Fruit fly (Drosophila melanogaster) whole organism, embryonic: ENCODE data around the gene mthl14.

Experiments
- Atf-2 ChIP-seq: fragments of 200-800 bp; sonication (Bioruptor generic); optimal IDR thresholded peaks from 2 replicates; lab custom pipeline; 2016; ENCODE audit warnings: missing biosample characterization, missing genetic modification characterization
- B-H2 ChIP-seq: fragments of 200-800 bp; sonication (Bioruptor generic); optimal IDR thresholded peaks from 2 replicates; lab custom pipeline; 2018; ENCODE audit warnings: missing biosample characterization, mild to moderate bottlenecking, missing genetic modification characterization
- CG1024 ChIP-seq: fragments of 200-800 bp; sonication (Bioruptor generic); IDR thresholded peaks from 2 replicates; pipeline ENCODE4 v1.3.6; 2022; ENCODE audit warnings: missing biosample characterization, missing genetic modification characterization
- CG11085 ChIP-seq: fragments of 200-800 bp; sonication (Bioruptor generic); IDR thresholded peaks from 2 replicates; pipeline ENCODE4 v1.3.6; 2022; ENCODE audit warnings: missing biosample characterization, missing genetic modification characterization
- CG11696 ChIP-seq: fragments of 200-800 bp; sonication (Bioruptor generic); IDR thresholded peaks from 2 replicates; pipeline ENCODE4 v1.3.6; 2022; ENCODE audit warnings: missing biosample characterization, missing genetic modification characterization
- CG11723 ChIP-seq: fragments of 200-800 bp; sonication (Bioruptor generic); optimal IDR thresholded peaks from 2 replicates; lab custom pipeline; 2017; ENCODE audit warnings: missing biosample characterization, mild to moderate bottlenecking, missing genetic modification characterization
- CG12155 ChIP-seq: fragments of 200-800 bp; sonication (Bioruptor generic); optimal IDR thresholded peaks from 3 replicates; lab custom pipeline; 2016; ENCODE audit warnings: missing biosample characterization, missing genetic modification characterization
- CG12659 ChIP-seq: fragments of 200-800 bp; sonication (Bioruptor generic); optimal IDR thresholded peaks from 3 replicates; lab custom pipeline; 2017; ENCODE audit warnings: mild to moderate bottlenecking, missing biosample characterization, missing genetic modification reagents, missing genetic modification characterization
- CG13287 ChIP-seq: fragments of 200-800 bp; sonication (Bioruptor generic); IDR thresholded peaks from 2 replicates; pipeline ENCODE4 v1.3.6; 2022; ENCODE audit warnings: missing biosample characterization, missing genetic modification characterization; ENCODE audit not compliant: partially characterized antibody
- CG15514 ChIP-seq: fragments of 200-800 bp; sonication (Bioruptor generic); optimal IDR thresholded peaks from 3 replicates; lab custom pipeline; 2017; ENCODE audit warnings: missing biosample characterization, missing genetic modification characterization, mild to moderate bottlenecking, moderate library complexity, missing genetic modification reagents
- CG15601 ChIP-seq: fragments of 200-800 bp; sonication (Bioruptor generic); optimal IDR thresholded peaks from 3 replicates; lab custom pipeline; 2019; ENCODE audit warnings: missing biosample characterization, mild to moderate bottlenecking, missing genetic modification characterization, moderate library complexity
- CG17359 ChIP-seq: fragments of 200-800 bp; sonication (Bioruptor generic); optimal IDR thresholded peaks from 3 replicates; lab custom pipeline; 2018; ENCODE audit warnings: missing biosample characterization, mild to moderate bottlenecking, missing genetic modification characterization, moderate library complexity
- CG17802 ChIP-seq: fragments of 200-800 bp; sonication (Bioruptor generic); optimal IDR thresholded peaks from 2 replicates; lab custom pipeline; 2018; ENCODE audit warnings: missing biosample characterization, mild to moderate bottlenecking, missing genetic modification characterization, moderate library complexity
- CG1792 ChIP-seq: fragments of 200-800 bp; sonication (Bioruptor generic); optimal IDR thresholded peaks from 2 replicates; lab custom pipeline; 2016; ENCODE audit warnings: missing biosample characterization, missing genetic modification characterization
- CG1832 ChIP-seq: fragments of 200-800 bp; sonication (Bioruptor generic); optimal IDR thresholded peaks from 2 replicates; lab custom pipeline; 2017; ENCODE audit warnings: missing biosample characterization, mild to moderate bottlenecking, missing genetic modification characterization, inconsistent platforms
- CG32532 ChIP-seq: fragments of 200-800 bp; sonication (Bioruptor generic); IDR thresholded peaks from 2 replicates; pipeline ENCODE4 v1.3.6; 2022; ENCODE audit warnings: missing biosample characterization, missing genetic modification characterization
- CG3407 ChIP-seq: fragments of 200-800 bp; sonication (Bioruptor generic); optimal IDR thresholded peaks from 2 replicates; lab custom pipeline; 2018; ENCODE audit warnings: missing biosample characterization, mild to moderate bottlenecking, missing genetic modification characterization
- CG42726 ChIP-seq: fragments of 200-800 bp; sonication (Bioruptor generic); IDR thresholded peaks from 2 replicates; pipeline ENCODE4 v1.3.6; 2022; ENCODE audit warnings: missing biosample characterization, missing genetic modification characterization; ENCODE audit not compliant: partially characterized antibody
- CG4282 ChIP-seq: fragments of 200-800 bp; sonication (Bioruptor generic); optimal IDR thresholded peaks from 2 replicates; lab custom pipeline; 2016; ENCODE audit warnings: missing biosample characterization, missing genetic modification characterization
- CG8944 ChIP-seq: fragments of 200-800 bp; sonication (Bioruptor generic); optimal IDR thresholded peaks from 3 replicates; lab custom pipeline; 2016; ENCODE audit warnings: missing biosample characterization, missing genetic modification characterization
- Deaf1 ChIP-seq: fragments of 200-800 bp; optimal IDR thresholded peaks from 3 replicates; lab custom pipeline; 2019; ENCODE audit warnings: missing biosample characterization, mild to moderate bottlenecking, missing genetic modification characterization, moderate library complexity
- Dip2 ChIP-seq: fragments of 200-800 bp; sonication (Bioruptor generic); IDR thresholded peaks from 2 replicates; pipeline ENCODE4 v1.3.6; 2022; ENCODE audit warnings: missing biosample characterization, missing genetic modification characterization
- E2f2 ChIP-seq: fragments of 200-800 bp; sonication (Bioruptor generic); IDR thresholded peaks from 2 replicates; pipeline ENCODE4 v1.3.6; 2022; ENCODE audit warnings: missing biosample characterization, missing genetic modification characterization
- Eip74EF ChIP-seq, 2 experiments: fragments of 200-800 bp in 1 of 2; fragments of >200 bp in 1 of 2; sonication (Bioruptor generic) in 1 of 2; optimal IDR thresholded peaks; 2 replicates each; lab custom pipeline; 2017 to 2019; ENCODE audit warnings: missing biosample characterization in 2 of 2, missing genetic modification characterization in 2 of 2, mild to moderate bottlenecking in 1 of 2, moderate library complexity in 1 of 2
- Fer2 ChIP-seq: fragments of 200-800 bp; sonication (Bioruptor generic); optimal IDR thresholded peaks from 2 replicates; lab custom pipeline; 2018; ENCODE audit warnings: missing biosample characterization, mild to moderate bottlenecking, missing genetic modification characterization, moderate library complexity
- HLH3B ChIP-seq: fragments of 200-800 bp; sonication (Bioruptor generic); IDR thresholded peaks from 2 replicates; pipeline ENCODE4 v1.3.6; 2022; ENCODE audit warnings: missing biosample characterization, missing genetic modification characterization
- Hey ChIP-seq: fragments of 200-800 bp; sonication (Bioruptor generic); optimal IDR thresholded peaks from 3 replicates; lab custom pipeline; 2018; ENCODE audit warnings: missing biosample characterization, mild to moderate bottlenecking, missing genetic modification characterization
- Myb ChIP-seq: fragments of 200-800 bp; sonication (Bioruptor generic); optimal IDR thresholded peaks from 2 replicates; lab custom pipeline; 2016; ENCODE audit warnings: missing biosample characterization, missing genetic modification characterization
- Six4 ChIP-seq: fragments of 200-800 bp; sonication (Bioruptor generic); optimal IDR thresholded peaks from 2 replicates; lab custom pipeline; 2016; ENCODE audit warnings: missing biosample characterization, missing genetic modification characterization
- Sox102F ChIP-seq: fragments of 200-800 bp; sonication (Bioruptor generic); optimal IDR thresholded peaks from 2 replicates; lab custom pipeline; 2018; ENCODE audit warnings: missing biosample characterization, mild to moderate bottlenecking, missing genetic modification characterization, moderate library complexity
- Ssrp ChIP-seq: fragments of 200-800 bp; sonication (Bioruptor generic); optimal IDR thresholded peaks from 2 replicates; lab custom pipeline; 2018; ENCODE audit warnings: missing biosample characterization, mild to moderate bottlenecking, missing genetic modification characterization, moderate library complexity
- ap ChIP-seq: fragments of 200-800 bp; sonication (Bioruptor generic); IDR thresholded peaks from 2 replicates; pipeline ENCODE4 v1.3.6; 2022; ENCODE audit warnings: missing biosample characterization, missing genetic modification characterization
- ato ChIP-seq: fragments of 200-800 bp; sonication (Bioruptor generic); IDR thresholded peaks from 2 replicates; pipeline ENCODE4 v1.3.6; 2022; ENCODE audit warnings: missing biosample characterization, missing genetic modification characterization; ENCODE audit not compliant: partially characterized antibody
- ewg ChIP-seq: fragments of 200-800 bp; sonication (Bioruptor generic); optimal IDR thresholded peaks from 3 replicates; lab custom pipeline; 2017; ENCODE audit warnings: mild to moderate bottlenecking, missing biosample characterization, missing genetic modification reagents, missing genetic modification characterization
- gcm ChIP-seq: fragments of 200-800 bp; sonication (Bioruptor generic); optimal IDR thresholded peaks from 2 replicates; lab custom pipeline; 2019; ENCODE audit warnings: missing biosample characterization, mild to moderate bottlenecking, missing genetic modification characterization, moderate library complexity
- gcm2 ChIP-seq: fragments of 200-800 bp; sonication (Bioruptor generic); optimal IDR thresholded peaks from 2 replicates; lab custom pipeline; 2016; ENCODE audit warnings: missing biosample characterization, missing genetic modification characterization
- gfzf ChIP-seq: fragments of 200-800 bp; sonication (Bioruptor generic); optimal IDR thresholded peaks from 2 replicates; lab custom pipeline; 2016; ENCODE audit warnings: missing biosample characterization, mild to moderate bottlenecking, missing genetic modification characterization, moderate library complexity
- grn ChIP-seq: fragments of 200-800 bp; sonication (Bioruptor generic); optimal IDR thresholded peaks from 3 replicates; lab custom pipeline; 2017; ENCODE audit warnings: missing biosample characterization, missing genetic modification characterization
- gro ChIP-seq: fragments of 200-800 bp; sonication (Bioruptor generic); optimal IDR thresholded peaks from 2 replicates; lab custom pipeline; 2016; ENCODE audit warnings: missing biosample characterization, missing genetic modification characterization
- jing ChIP-seq: fragments of 200-800 bp; sonication (Bioruptor generic); optimal IDR thresholded peaks from 2 replicates; lab custom pipeline; 2018; ENCODE audit warnings: missing biosample characterization, mild to moderate bottlenecking, missing genetic modification characterization
- kay ChIP-seq: fragments of 200-800 bp; sonication (Bioruptor generic); optimal IDR thresholded peaks from 2 replicates; lab custom pipeline; 2016; ENCODE audit warnings: missing biosample characterization, missing genetic modification characterization
- pfk ChIP-seq: fragments of 200-800 bp; sonication (Bioruptor generic); optimal IDR thresholded peaks from 2 replicates; lab custom pipeline; 2018; ENCODE audit warnings: missing biosample characterization, mild to moderate bottlenecking, missing genetic modification characterization, moderate library complexity
- ro ChIP-seq: fragments of 200-800 bp; sonication (Bioruptor generic); IDR thresholded peaks from 2 replicates; pipeline ENCODE4 v1.3.6; 2022; ENCODE audit warnings: missing biosample characterization, missing genetic modification characterization
- sob ChIP-seq: fragments of 200-800 bp; sonication (Bioruptor generic); IDR thresholded peaks from 2 replicates; pipeline ENCODE4 v1.3.6; 2022; ENCODE audit warnings: missing biosample characterization, missing genetic modification characterization
- sqz ChIP-seq: fragments of 200-800 bp; sonication (Bioruptor generic); optimal IDR thresholded peaks from 3 replicates; lab custom pipeline; 2018; ENCODE audit warnings: missing biosample characterization, mild to moderate bottlenecking, missing genetic modification characterization
- tll ChIP-seq, 2 experiments: fragments of 200-800 bp in 1 of 2; fragments of >200 bp in 1 of 2; sonication (Bioruptor generic) in 1 of 2; optimal IDR thresholded peaks; 2 replicates each; lab custom pipeline; 2017 to 2019; ENCODE audit warnings: missing biosample characterization in 2 of 2, missing genetic modification characterization in 2 of 2, mild to moderate bottlenecking in 1 of 2, moderate library complexity in 1 of 2
- wdn ChIP-seq: fragments of 200-800 bp; sonication (Bioruptor generic); IDR thresholded peaks from 2 replicates; pipeline ENCODE4 v1.3.6; 2022; ENCODE audit warnings: missing biosample characterization, missing genetic modification characterization
- wek ChIP-seq: fragments of 200-800 bp; sonication (Bioruptor generic); optimal IDR thresholded peaks from 3 replicates; lab custom pipeline; 2018; ENCODE audit warnings: missing biosample characterization, mild to moderate bottlenecking, missing genetic modification characterization, moderate library complexity

The mthl14 gene

dm6 chr3L:199754-200596 lies 47.3 kb upstream of the mthl14 start, which contains the start of the genes rno and mri (continued):
- no peak for TF ChIP-seq ro (GFP tag; lab: Robert Waterston, UW)
- TF ChIP-seq CG12155: peak; percentile 42
- TF ChIP-seq ato (GFP tag; lab: Robert Waterston, UW): peak; percentile 72
- no peak for TF ChIP-seq gfzf
- no peak for TF ChIP-seq gcm2 (GFP tag; lab: Kevin White, UChicago)
- TF ChIP-seq CG32532: peak; percentile 80
- TF ChIP-seq Fer2 (tag; lab: Kevin White, UChicago): peak; percentile 50
- TF ChIP-seq sqz (GFP tag; lab: Kevin White, UChicago): peak; percentile 13
- TF ChIP-seq B-H2 (GFP tag; lab: Kevin White, UChicago): peak; percentile 79
- TF ChIP-seq CG11696 (GFP tag; lab: Robert Waterston, UW): peak; percentile 53
- peak; percentile 78 for TF ChIP-seq Ssrp (tag; lab: Kevin White, UChicago)
- TF ChIP-seq Hey: no peak
- no peak for TF ChIP-seq Atf-2 (GFP tag; lab: Kevin White, UChicago)
- TF ChIP-seq Deaf1: no peak
- TF ChIP-seq ap (GFP tag; lab: Robert Waterston, UW): peak; percentile 50
- TF ChIP-seq Dip2 (GFP tag; lab: Robert Waterston, UW): no peak
- TF ChIP-seq gro (GFP tag; lab: Kevin White, UChicago): no peak
- TF ChIP-seq CG15601 (tag; lab: Kevin White, UChicago): peak; percentile 71
- peak; percentile 63; the same call in 1 of the 2 replicates for TF ChIP-seq CG11085 (GFP tag; lab: Robert Waterston, UW)
- TF ChIP-seq CG17359 (tag; lab: Kevin White, UChicago): peak; percentile 72
- TF ChIP-seq wek (GFP tag; lab: Kevin White, UChicago): no peak
- TF ChIP-seq CG1024 (GFP tag; lab: Robert Waterston, UW): no peak
- no peak for TF ChIP-seq CG8944
- no peak for TF ChIP-seq gcm (GFP tag; lab: Kevin White, UChicago)
- TF ChIP-seq CG12659: peak; percentile 60
- TF ChIP-seq CG17802 (tag; lab: Kevin White, UChicago): peak; percentile 18
- peak; percentile 74 for TF ChIP-seq HLH3B
- TF ChIP-seq CG11723: no peak
- peak; percentile 33 for TF ChIP-seq kay (GFP tag; lab: Kevin White, UChicago)
- no peak for TF ChIP-seq jing (GFP tag; lab: Kevin White, UChicago)
- peak; percentile 40 for TF ChIP-seq E2f2 (GFP tag; lab: Robert Waterston, UW)
- TF ChIP-seq CG42726 (GFP tag; lab: Robert Waterston, UW): peak; percentile 91
- peak; percentile 61 for TF ChIP-seq Six4 (GFP tag; lab: Kevin White, UChicago)
- no peak for TF ChIP-seq CG1792 (GFP tag; lab: Kevin White, UChicago)
- TF ChIP-seq wdn (GFP tag; lab: Robert Waterston, UW): no peak
- no peak for TF ChIP-seq CG3407 (GFP tag; lab: Kevin White, UChicago)
- TF ChIP-seq CG13287: peak; percentile 92
- no peak for TF ChIP-seq CG1832 (GFP tag; lab: Kevin White, UChicago)
- TF ChIP-seq ewg (GFP tag; lab: Kevin White, UChicago): peak; percentile 24
- peak; percentile 69 for TF ChIP-seq sob
- no peak for TF ChIP-seq tll (GFP tag; optimal IDR thresholded peaks at IDR 0.05; lab: Kevin White, UChicago)
- TF ChIP-seq grn (GFP tag; lab: Kevin White, UChicago): no peak
- TF ChIP-seq CG4282 (GFP tag; lab: Kevin White, UChicago): no peak
- peak; percentile 43 for TF ChIP-seq CG15514 (GFP tag; lab: Kevin White, UChicago)
- TF ChIP-seq pfk (GFP tag; lab: Kevin White, UChicago): no peak
- peak; percentile 79 for TF ChIP-seq Sox102F
- no peak for TF ChIP-seq Eip74EF (GFP tag; optimal IDR thresholded peaks at IDR 0.05; lab: Kevin White, UChicago)
- TF ChIP-seq Myb (GFP tag; lab: Kevin White, UChicago): no peak
